Fruit fly (Drosophila melanogaster) whole organism: Measurements from ENCODE around the gene Prp3.
A peak's percentile ranks its signal among the peaks of the same experiment; 100 is the strongest.

Experiments used
- CG8478 ChIP-seq: fragments of >200 bp; optimal IDR thresholded peaks from 2 replicates; lab custom pipeline; 2018; ENCODE audit warnings: inconsistent platforms
- Dll ChIP-seq: fragments of >200 bp; optimal IDR thresholded peaks from 2 replicates; lab custom pipeline; 2017
- EcR ChIP-seq, 2 experiments: fragments of >200 bp; optimal IDR thresholded peaks; 2 replicates each; lab custom pipeline; 2017; ENCODE audit warnings: missing biosample characterization in 2 of 2, missing genetic modification characterization in 2 of 2, missing genetic modification reagents in 2 of 2
- pan ChIP-seq: fragments of >200 bp; optimal IDR thresholded peaks from 2 replicates; lab custom pipeline; 2017
- psq ChIP-seq: fragments of >200 bp; optimal IDR thresholded peaks from 2 replicates; lab custom pipeline; 2017
- usp ChIP-seq: fragments of >200 bp; optimal IDR thresholded peaks from 2 replicates; lab custom pipeline; 2017; ENCODE audit warnings: missing biosample characterization, missing genetic modification characterization, mixed read lengths

Prp3 gene

DNA sequence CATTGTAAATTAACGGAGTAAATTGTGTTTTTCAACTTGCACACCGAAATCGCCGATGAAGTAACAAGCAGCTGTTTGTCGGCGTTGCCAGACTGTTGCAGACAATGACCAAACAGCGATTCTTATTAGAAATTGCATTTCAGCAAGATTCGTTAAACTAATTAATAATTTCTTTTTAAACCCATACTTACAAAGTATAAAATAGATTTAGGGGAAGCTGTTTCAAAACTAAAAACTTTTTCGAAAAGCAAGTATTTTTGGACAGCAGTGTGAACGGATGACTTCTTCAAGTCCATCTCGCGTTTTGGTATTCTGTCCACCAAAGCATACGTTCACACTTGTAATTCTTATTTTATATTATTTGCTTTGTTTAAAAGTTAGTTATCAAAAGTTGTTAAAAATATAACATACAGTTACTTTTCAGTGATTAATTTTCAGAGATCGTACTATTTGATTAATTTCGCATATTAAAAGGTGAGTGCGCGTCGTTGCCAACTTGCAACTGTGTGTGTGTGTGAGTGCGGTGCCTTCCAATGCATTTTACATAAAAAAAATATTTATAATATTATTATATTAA is 18.4 kb downstream of the Prp3 start, which contains the start of the genes CG8004 and RhoGDI:
Gene CG8004 (minus strand): TSS at position 74 of the 577 bp plus-strand sequence.
Gene RhoGDI (plus strand): TSS at position 309 of the 577 bp plus-strand sequence.
- no peak for TF ChIP-seq usp
- no peak for TF ChIP-seq psq (lab: Kevin White, UChicago)
- TF ChIP-seq EcR (GFP tag; optimal IDR thresholded peaks at IDR 0.05; lab: Kevin White, UChicago): no peak
- no peak for TF ChIP-seq CG8478 (lab: Kevin White, UChicago)
- no peak for TF ChIP-seq Dll
- TF ChIP-seq pan (lab: Kevin White, UChicago): no peak

DNA sequence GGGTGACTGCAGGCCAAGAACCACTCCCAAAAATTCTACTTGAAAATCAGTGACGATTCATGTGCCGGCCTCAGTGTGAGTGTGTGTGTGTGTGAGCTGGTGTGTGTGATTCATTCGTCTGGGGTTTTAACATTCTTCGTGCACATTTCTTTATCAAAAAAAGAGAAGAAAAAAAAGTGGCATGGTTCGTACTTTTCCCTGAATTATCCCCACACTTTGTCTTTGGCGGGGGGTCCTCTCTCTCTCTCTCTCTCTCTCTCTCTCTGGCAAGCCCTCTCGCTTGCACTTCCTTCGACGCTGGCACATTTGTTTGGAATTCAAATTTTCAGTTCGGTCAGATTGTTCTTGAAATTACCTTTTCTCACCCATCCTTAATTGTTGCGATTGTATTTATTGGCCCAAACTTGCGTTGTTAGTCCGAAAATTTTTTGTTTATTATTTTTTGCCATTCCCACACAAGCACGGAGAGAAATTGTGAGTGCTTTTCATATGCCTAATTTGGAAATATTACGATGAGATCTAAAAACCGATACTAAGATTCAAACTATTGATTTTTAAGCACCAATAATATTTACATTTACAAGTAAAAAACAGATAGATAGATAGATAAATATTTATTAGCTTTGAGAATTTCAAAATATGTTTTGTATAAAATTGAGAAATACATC is 19.1 kb downstream of the Prp3 start:
- no peak for TF ChIP-seq EcR (GFP tag; optimal IDR thresholded peaks at IDR 0.05; lab: Kevin White, UChicago)
- TF ChIP-seq usp: no peak
- no peak for TF ChIP-seq pan (lab: Kevin White, UChicago)
- TF ChIP-seq CG8478 (lab: Kevin White, UChicago): no peak
- no peak for TF ChIP-seq psq (lab: Kevin White, UChicago)
- TF ChIP-seq Dll: no peak

DNA sequence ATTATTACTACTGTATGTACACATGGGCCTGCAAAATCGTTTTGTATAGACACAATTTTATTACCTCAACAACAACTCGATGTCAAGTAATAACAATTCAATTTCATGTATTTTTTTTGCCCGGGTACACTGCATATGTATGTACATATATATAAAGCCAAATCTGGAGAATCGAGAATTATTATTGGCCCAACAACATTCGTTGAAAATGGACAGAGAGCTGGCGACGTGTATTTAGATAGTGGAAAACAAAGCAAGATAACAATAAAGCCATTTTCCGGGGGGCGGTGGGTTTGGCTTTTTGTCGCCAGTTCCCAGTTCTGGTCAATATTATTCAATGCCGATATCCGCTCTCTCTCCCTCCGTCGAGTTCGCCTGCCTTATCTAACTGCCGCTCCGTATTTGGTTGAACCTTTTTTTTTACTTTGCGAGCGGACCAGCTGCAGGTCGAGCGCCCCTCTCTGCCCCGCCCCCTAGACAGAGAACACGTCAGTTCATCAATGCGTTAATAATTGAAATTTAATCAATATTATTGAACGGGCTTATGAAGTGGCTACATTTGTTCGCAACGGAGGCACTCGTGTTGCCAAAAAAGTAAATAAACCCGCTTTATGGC is 19.7 kb downstream of the Prp3 start:
- peak; percentile 31 for TF ChIP-seq pan (lab: Kevin White, UChicago)
- no peak for TF ChIP-seq EcR (GFP tag; optimal IDR thresholded peaks at IDR 0.05; lab: Kevin White, UChicago)

DNA sequence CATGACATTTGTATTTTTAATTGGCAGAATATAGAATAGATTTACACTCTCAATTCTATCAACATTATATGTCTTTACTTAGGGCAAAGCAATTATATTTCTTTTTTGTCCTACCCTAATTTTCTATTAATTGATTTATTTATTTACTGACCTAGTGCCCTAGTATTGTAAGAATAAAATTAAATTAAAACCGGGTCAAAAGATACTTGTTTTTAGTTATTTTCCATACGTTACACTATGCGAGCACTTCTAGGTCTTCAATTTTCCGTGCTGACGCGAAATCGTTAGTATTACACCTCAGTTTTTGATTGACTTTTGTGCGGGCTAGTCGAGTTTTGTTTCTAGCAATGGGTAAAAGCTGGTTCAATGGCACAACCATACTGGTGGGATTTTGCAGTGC is 21.3 kb downstream of the Prp3 start, which contains the start of gene CG46462:
Gene CG46462 (plus strand): TSS at position 301 of the 400 bp plus-strand sequence.
- TF ChIP-seq usp (no peak), pan (lab: Kevin White, UChicago) (no peak), EcR (GFP tag; optimal IDR thresholded peaks at IDR 0.05; lab: Kevin White, UChicago) (no peak), Dll (no peak), psq (lab: Kevin White, UChicago) (no peak), CG8478 (lab: Kevin White, UChicago) (no peak)

DNA sequence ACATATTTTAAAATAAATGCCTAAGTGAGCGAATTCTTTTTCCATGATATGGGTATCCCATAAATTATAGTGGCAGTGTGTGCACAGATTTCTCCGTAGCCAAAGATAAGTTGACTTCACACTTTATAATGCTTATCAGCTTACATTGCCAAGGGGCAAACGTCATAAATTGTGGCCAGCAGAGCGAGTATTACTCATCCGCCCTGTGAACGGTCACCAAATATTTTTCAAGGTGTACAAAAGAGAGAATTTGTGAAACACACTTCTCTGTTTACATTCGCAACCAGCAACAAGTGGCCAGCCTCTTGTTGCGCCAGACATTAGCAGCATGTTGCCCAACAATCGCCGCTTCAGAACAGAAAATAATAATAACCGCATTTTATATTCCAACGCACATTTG is 22.8 kb downstream of the Prp3 start:
- TF ChIP-seq pan (lab: Kevin White, UChicago) (no peak), Dll (no peak), usp (no peak), EcR (GFP tag; optimal IDR thresholded peaks at IDR 0.05; lab: Kevin White, UChicago) (no peak)

DNA sequence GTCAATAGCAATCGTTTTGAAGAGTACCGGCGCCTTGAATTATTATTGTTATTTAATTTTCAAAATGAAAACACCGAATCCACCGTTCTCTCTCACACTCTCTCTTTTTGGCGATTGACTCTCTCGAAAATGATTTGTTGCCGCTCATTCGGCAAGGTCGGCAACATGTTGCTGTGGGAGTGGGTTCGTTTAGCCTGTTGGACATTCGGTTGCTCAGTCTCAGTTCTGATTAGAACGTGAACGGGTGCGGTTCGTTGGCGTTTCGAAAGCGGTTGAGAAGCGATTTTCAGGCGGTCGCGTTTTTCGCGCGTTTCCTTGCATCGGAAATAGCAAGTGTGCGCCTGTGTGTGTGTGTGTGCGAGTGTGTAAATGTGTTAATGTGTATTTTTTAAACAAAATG is 28.9 kb downstream of the Prp3 start, which contains the start of gene Ac76E:
Gene Ac76E (plus strand): TSS at position 264 of the 400 bp plus-strand sequence.
- TF ChIP-seq CG8478 (lab: Kevin White, UChicago): no peak
- no peak for TF ChIP-seq psq (lab: Kevin White, UChicago)
- TF ChIP-seq usp: no peak
- no peak for TF ChIP-seq pan (lab: Kevin White, UChicago)
- TF ChIP-seq Dll: no peak
- no peak for TF ChIP-seq EcR (GFP tag; optimal IDR thresholded peaks at IDR 0.05; lab: Kevin White, UChicago)

DNA sequence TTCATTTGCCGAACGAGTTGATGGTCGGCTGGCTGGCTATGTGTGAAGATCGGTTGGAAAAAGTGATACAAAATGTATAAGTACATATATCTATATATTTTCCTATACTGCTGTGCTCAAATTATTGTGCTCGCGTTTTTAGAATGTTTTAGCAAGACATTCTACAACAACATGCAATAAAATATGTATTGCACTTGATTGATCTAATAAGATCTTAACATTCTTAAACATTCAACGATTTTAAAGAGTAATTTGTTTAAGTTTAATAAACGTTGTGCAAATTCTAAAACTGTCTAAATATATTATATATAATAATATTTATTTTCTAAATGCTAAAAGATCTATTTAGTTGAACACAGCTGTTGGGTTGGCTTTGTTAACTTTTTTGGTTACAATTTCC is 30.2 kb downstream of the Prp3 start:
- TF ChIP-seq pan (lab: Kevin White, UChicago) (no peak), EcR (GFP tag; optimal IDR thresholded peaks at IDR 0.05; lab: Kevin White, UChicago) (no peak), psq (lab: Kevin White, UChicago) (no peak), Dll (no peak), CG8478 (lab: Kevin White, UChicago) (no peak), usp (no peak)

DNA sequence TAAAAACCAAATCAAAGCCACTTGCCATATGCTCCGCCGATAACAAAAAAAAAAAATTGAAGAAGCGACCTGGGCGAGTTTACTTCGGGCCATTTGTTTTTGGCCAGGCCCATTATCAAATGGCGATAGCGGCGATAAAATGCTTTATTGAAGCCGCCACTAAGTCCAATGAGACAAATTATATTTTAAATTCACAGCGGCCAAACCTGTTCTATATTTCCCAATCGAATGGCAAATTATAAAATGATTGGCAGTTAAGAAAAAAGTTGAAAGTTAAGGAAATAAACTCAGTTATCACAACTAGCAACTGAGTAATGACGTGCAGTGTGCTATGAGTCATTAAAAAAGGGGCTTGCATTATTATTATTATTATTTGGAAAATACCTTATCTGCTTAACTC is 31.1 kb downstream of the Prp3 start:
- no peak for TF ChIP-seq EcR (GFP tag; optimal IDR thresholded peaks at IDR 0.05; lab: Kevin White, UChicago)
- no peak for TF ChIP-seq Dll

DNA sequence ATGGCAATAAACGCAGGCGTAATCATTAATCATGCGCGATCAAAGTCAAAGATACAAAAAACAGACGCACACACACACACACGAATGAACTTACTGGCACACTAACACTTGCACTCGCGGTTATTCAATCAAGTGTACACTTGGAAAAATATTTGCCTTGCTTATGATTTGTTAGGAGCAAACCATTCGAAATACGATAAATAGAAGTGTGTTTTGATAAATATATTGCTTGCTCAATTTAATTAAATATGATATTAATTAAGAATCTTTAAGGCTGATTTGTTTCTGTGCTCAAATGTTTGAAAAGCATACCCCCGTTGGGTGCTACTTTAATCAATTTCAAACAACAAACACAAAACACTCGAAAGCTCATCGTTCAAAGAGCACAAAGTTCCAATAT is 35.4 kb downstream of the Prp3 start:
- no peak for TF ChIP-seq EcR (GFP tag; optimal IDR thresholded peaks at IDR 0.05; lab: Kevin White, UChicago)
- no peak for TF ChIP-seq Dll
- no peak for TF ChIP-seq psq (lab: Kevin White, UChicago)

DNA sequence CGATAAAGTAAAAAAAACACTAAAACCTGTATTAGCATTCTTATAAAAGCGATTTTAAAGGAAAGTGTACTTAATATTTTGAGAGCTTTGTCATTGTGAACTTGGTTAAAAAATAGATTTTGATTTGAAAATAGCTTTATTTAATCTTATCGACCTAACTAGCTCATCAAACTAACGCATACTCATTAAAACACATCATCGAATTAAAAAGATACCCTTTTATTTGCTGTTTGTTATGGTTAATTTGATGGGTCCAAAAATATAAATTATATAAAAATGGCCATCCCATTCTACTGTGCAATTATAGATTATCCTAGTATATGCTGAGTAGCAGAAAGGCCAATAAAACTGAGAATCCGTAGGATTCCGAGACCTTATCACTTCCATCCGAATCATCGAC is 40.9 kb downstream of the Prp3 start, which contains the start of gene CG32219:
Gene CG32219 (minus strand): TSS at position 101 of the 400 bp plus-strand sequence.
- no peak for TF ChIP-seq pan (lab: Kevin White, UChicago)
- no peak for TF ChIP-seq EcR (GFP tag; optimal IDR thresholded peaks at IDR 0.05; lab: Kevin White, UChicago)
- no peak for TF ChIP-seq CG8478 (lab: Kevin White, UChicago)
- TF ChIP-seq usp: no peak
- no peak for TF ChIP-seq Dll
- TF ChIP-seq psq (lab: Kevin White, UChicago): no peak

DNA sequence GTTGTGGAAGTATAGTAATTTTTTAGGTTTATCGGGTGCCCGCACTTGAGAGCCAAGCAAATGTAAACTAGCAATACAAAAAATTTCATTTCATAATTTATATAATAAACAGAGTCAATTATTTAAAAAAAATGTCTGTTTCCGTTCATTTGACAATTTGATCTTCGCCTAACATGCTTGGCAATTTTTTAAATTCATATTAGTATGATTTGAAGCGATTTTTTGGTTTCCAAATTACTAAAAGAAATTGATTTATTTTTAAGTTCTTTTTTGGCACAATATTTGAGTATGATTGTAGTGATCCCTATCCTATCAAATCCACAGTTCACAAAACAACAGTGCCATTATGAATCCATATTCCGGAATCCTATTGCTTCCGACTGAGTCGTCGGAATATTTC is 41.8 kb downstream of the Prp3 start, which contains the start of gene CG34258:
Gene CG34258 (minus strand): TSS at position 101 of the 400 bp plus-strand sequence.
- no peak for TF ChIP-seq EcR (GFP tag; optimal IDR thresholded peaks at IDR 0.05; lab: Kevin White, UChicago)
- no peak for TF ChIP-seq Dll
- no peak for TF ChIP-seq psq (lab: Kevin White, UChicago)
- no peak for TF ChIP-seq usp
- no peak for TF ChIP-seq pan (lab: Kevin White, UChicago)
- TF ChIP-seq CG8478 (lab: Kevin White, UChicago): no peak

DNA sequence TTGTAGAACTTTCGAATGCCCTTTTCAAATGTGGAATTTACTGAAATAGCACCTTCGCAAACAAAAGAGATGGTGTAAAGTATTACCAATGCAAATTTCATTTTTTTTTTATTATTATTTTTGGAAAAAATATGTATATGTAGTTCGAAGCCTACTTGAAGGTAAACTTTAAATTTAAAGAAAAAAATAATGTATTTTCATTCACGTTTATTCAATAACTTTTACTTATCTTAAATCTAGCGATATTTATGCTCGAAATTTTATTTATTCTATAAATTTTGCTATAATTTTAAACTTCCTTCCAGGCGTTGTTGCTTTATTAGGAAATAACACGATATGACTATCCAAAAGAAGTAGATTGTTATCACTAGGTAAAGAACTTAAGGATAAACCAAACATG is 42.6 kb downstream of the Prp3 start, which contains the start of gene CG33710:
Gene CG33710 (minus strand): TSS at position 101 of the 400 bp plus-strand sequence.
- no peak for TF ChIP-seq EcR (GFP tag; optimal IDR thresholded peaks at IDR 0.05; lab: Kevin White, UChicago)
- no peak for TF ChIP-seq Dll
- no peak for TF ChIP-seq pan (lab: Kevin White, UChicago)
- TF ChIP-seq usp: no peak
- TF ChIP-seq psq (lab: Kevin White, UChicago): no peak
